Worm (Caenorhabditis elegans) whole organism, L4 larva: Measurements from ENCODE around the gene Y51H4A.13.
"Not testable (repeated sequence)": the region's sequence is repeated elsewhere in the genome, so short reads cannot be mapped to it uniquely, and the experiment has no call there.

Source experiments
- aly-2 ChIP-seq: sonication (generic microtip); optimal IDR thresholded peaks from 2 replicates; lab custom pipeline; 2018; ENCODE audit warnings: missing biosample characterization, missing genetic modification characterization
- cey-2 ChIP-seq: sonication (generic microtip); optimal IDR thresholded peaks from 3 replicates; lab custom pipeline; 2017; ENCODE audit warnings: missing genetic modification characterization, mild to moderate bottlenecking, missing compliant biosample characterization, antibody characterized with exemption, borderline replicate concordance; ENCODE audit not compliant: insufficient read depth
- dpl-1 ChIP-seq: fragments of 150-350 bp; optimal IDR thresholded peaks from 2 replicates; lab custom pipeline; 2014; ENCODE audit warnings: missing biosample characterization, missing genetic modification reagents, missing genetic modification characterization
- hlh-11 ChIP-seq: fragments of 200-800 bp; sonication (Bioruptor generic); optimal IDR thresholded peaks from 2 replicates; lab custom pipeline; 2018; ENCODE audit warnings: mild to moderate bottlenecking, missing genetic modification characterization, missing compliant biosample characterization
- hlh-30 ChIP-seq: sonication (generic microtip); optimal IDR thresholded peaks from 2 replicates; lab custom pipeline; 2017; ENCODE audit warnings: antibody characterized with exemption, mild to moderate bottlenecking, missing genetic modification characterization, missing compliant biosample characterization; ENCODE audit not compliant: insufficient read depth
- jun-1 ChIP-seq: fragments of 150-350 bp; optimal IDR thresholded peaks from 2 replicates; lab custom pipeline; 2014; ENCODE audit warnings: missing biosample characterization, missing genetic modification reagents, missing genetic modification characterization
- lin-15B ChIP-seq: fragments of 150-350 bp; sonication (generic microtip); optimal IDR thresholded peaks from 3 replicates; lab custom pipeline; 2014; ENCODE audit warnings: missing biosample characterization, missing genetic modification characterization
- mdl-1 ChIP-seq, 2 experiments: fragments of 150-350 bp in 1 of 2; sonication (generic microtip) in 1 of 2; optimal IDR thresholded peaks; 2 replicates each; lab custom pipeline; 2014 to 2017; ENCODE audit warnings: missing biosample characterization in 2 of 2, missing genetic modification characterization in 2 of 2
- nhr-237 ChIP-seq: sonication (generic microtip); optimal IDR thresholded peaks from 2 replicates; lab custom pipeline; 2017; ENCODE audit warnings: missing biosample characterization, missing genetic modification characterization
- nhr-76 ChIP-seq: fragments of 150-350 bp; optimal IDR thresholded peaks from 2 replicates; lab custom pipeline; 2014; ENCODE audit warnings: missing biosample characterization, missing genetic modification characterization
- pqm-1 ChIP-seq: sonication (generic microtip); optimal IDR thresholded peaks from 2 replicates; lab custom pipeline; 2017; ENCODE audit warnings: missing biosample characterization, missing genetic modification characterization
- skn-1 ChIP-seq: fragments of 150-350 bp; optimal IDR thresholded peaks from 2 replicates; lab custom pipeline; 2014; ENCODE audit warnings: missing biosample characterization, missing genetic modification characterization

DNA sequence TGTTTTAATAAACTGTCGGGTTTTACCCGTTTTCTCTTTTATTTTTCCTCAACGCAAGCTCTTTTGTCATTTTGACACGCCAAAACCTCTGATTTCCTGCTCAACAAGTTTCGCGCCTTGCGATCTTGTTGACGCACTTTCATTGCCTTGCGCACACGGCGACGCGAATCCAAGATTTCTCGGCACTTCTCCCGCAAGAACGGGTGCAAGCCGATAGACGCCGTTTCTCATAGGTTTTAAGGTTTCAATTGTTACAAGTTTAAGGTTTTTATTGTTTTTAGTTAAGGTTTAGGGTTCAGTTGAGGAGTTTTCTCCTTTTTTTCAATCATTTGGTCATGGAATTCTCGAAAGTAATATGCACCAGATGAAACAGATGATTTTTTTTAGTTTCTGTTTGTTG is 35.4 kb downstream of the Y51H4A.13 start:
- TF ChIP-seq pqm-1 (tag; lab: Kevin White, UChicago); hlh-30; jun-1; hlh-11; aly-2 (tag; lab: Kevin White, UChicago); mdl-1 (tag; optimal IDR thresholded peaks at IDR 0.05; lab: Kevin White, UChicago); lin-15B (tag; lab: Kevin White, UChicago); skn-1 (tag; lab: Kevin White, UChicago); cey-2 (tag; lab: Kevin White, UChicago); dpl-1 (GFP tag; lab: Kevin White, UChicago); nhr-237; nhr-76 (tag; lab: Kevin White, UChicago): not testable (repeated sequence)
